Worm (Caenorhabditis elegans): ENCODE measurements around the gene W03C9.1.

Gene W03C9.1

DNA sequence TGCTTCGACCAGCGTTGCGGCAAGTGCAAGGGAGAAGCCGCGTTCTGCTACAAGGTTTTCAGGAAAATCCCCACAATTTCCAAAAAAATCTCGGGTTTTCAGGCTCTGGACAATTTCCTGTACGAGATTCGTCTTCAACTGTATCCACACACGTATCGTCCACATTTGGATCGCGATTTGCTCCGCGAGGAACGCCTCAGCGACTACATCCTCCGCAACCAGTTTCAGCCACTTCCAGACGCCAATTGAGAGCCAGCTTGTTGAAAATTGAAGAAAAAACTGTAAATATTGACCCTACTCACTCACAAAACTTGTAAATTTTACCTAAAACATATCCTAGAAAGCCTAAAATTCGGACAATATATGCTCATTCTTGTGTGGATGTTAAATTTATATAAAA is 2.9 kb upstream of the W03C9.1 start:
- TF ChIP-seq syd-9 (tag; optimal IDR thresholded peaks at IDR 0.05), result no peak
- TF ChIP-seq ahr-1 (tag; optimal IDR thresholded peaks at IDR 0.05), result no peak
- no peak for TF ChIP-seq ceh-34 (tag; optimal IDR thresholded peaks at IDR 0.05)
- no peak for TF ChIP-seq pax-1 (tag; optimal IDR thresholded peaks at IDR 0.05)
- no peak for TF ChIP-seq mec-3 (tag; optimal IDR thresholded peaks at IDR 0.05; ENCODE audit: borderline replicate concordance)
- TF ChIP-seq tbx-2 (tag; optimal IDR thresholded peaks at IDR 0.05), result no peak
- TF ChIP-seq fax-1 (tag; optimal IDR thresholded peaks at IDR 0.05), result no peak
- no peak for TF ChIP-seq ceh-18 (tag; optimal IDR thresholded peaks at IDR 0.05)
- no peak for TF ChIP-seq tbx-7 (tag; optimal IDR thresholded peaks at IDR 0.05)
- TF ChIP-seq ets-4 (tag; optimal IDR thresholded peaks at IDR 0.05), result no peak
- no peak for TF ChIP-seq pqm-1 (tag; optimal IDR thresholded peaks at IDR 0.05)
- no peak for TF ChIP-seq hlh-8 (tag; optimal IDR thresholded peaks at IDR 0.05)

DNA sequence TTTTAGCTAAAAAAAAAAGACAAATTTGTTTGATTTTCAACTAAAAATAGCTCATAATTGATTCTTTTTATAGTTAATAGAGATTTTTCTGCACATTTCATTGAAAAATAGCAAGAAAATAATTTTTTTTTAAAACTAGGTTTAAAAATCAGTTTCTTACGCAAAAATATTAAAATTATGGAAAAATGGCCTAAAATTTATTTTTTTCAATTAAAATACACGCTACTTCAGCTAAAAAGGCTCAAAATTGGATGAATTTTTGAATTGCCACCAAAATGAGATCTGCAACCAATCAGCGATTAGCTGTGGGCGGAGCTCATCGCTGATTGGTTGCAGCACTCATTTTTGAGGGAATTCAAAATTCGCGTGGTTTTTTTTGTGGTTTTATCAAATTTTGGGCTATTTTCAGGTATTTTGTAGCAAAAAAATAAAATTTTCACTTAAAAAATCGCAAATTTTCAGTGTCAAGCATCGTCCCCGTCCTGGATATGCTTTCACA is 1.3 kb upstream of the W03C9.1 start:
- TF ChIP-seq unc-42 (tag; optimal IDR thresholded peaks at IDR 0.05) (no peak), nfya-1 (tag; optimal IDR thresholded peaks at IDR 0.05) (peak; percentile 84), lim-6 (tag; optimal IDR thresholded peaks at IDR 0.05) (no peak), fax-1 (tag; optimal IDR thresholded peaks at IDR 0.05) (no peak), ceh-6 (GFP tag; optimal IDR thresholded peaks at IDR 0.05) (no peak), ceh-22 (tag; optimal IDR thresholded peaks at IDR 0.05) (no peak), pag-3 (tag; optimal IDR thresholded peaks at IDR 0.05; ENCODE audit: borderline replicate concordance) (no peak), sox-2 (GFP tag; IDR thresholded peaks at IDR 0.05) (no peak)

DNA sequence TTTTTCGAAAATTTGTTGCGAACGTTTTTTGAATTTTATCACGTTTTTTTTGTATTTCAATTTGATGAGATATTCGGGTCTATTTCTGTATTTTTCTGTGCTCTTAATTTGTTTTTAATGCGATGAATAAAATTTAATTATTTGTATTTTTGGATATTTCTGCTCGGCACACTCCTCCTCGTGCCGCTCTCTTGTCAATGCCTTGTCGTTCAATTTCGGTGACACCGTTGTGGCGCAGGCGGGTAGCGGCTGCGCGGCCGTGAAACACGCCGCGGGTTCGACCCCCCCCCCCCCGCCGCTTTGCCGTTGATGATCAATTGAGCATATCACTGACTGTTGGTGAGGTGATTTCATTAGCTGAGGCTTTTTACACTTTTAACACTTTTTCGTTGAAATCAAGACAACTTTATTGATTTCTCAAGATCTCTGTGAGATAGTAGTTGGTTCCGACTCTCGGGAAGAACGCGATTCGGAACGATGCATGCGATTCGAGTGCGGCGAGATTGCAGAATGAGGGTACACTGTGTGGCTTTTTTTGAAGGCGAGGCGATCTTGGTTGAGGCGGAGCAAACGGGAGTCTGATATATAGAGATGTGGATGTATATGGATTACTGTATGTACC is 1.2 kb downstream of the W03C9.1 start:
- TF ChIP-seq ceh-9 (tag; optimal IDR thresholded peaks at IDR 0.05) (peak; percentile 99), pha-4 (tag; optimal IDR thresholded peaks at IDR 0.05) (no peak), ceh-31 (tag; optimal IDR thresholded peaks at IDR 0.05) (peak; percentile 97), mec-3 (tag; optimal IDR thresholded peaks at IDR 0.05; ENCODE audit: borderline replicate concordance) (peak; percentile 91), C08G9.2 (tag; optimal IDR thresholded peaks at IDR 0.05) (peak; percentile 94), hlh-8 (tag; optimal IDR thresholded peaks at IDR 0.05) (peak; percentile 98), ceh-30 (tag; optimal IDR thresholded peaks at IDR 0.05) (peak; percentile 88), pros-1 (tag; optimal IDR thresholded peaks at IDR 0.05) (peak; percentile 86), ets-4 (tag; optimal IDR thresholded peaks at IDR 0.05) (peak; percentile 93), nfya-1 (tag; optimal IDR thresholded peaks at IDR 0.05) (peak; percentile 92), ceh-18 (tag; optimal IDR thresholded peaks at IDR 0.05) (peak; percentile 99), unc-3 (GFP tag; conservative IDR thresholded peaks at IDR 0.05) (peak; percentile 100), unc-3 (tag; optimal IDR thresholded peaks at IDR 0.05) (peak; percentile 99), nhr-11 (tag; optimal IDR thresholded peaks at IDR 0.05) (no peak), elt-2 (tag; optimal IDR thresholded peaks at IDR 0.05) (peak; percentile 100), fkh-6 (tag; optimal IDR thresholded peaks at IDR 0.05) (peak; percentile 98), Y22D7AL.16 (tag; optimal IDR thresholded peaks at IDR 0.05) (peak; percentile 100), elt-4 (tag; optimal IDR thresholded peaks at IDR 0.05) (peak; percentile 98), ceh-22 (tag; optimal IDR thresholded peaks at IDR 0.05) (peak; percentile 59), tbx-2 (tag; optimal IDR thresholded peaks at IDR 0.05) (peak; percentile 99), pat-9 (tag; optimal IDR thresholded peaks at IDR 0.05) (peak; percentile 100), gmeb-2 (tag; optimal IDR thresholded peaks at IDR 0.05) (peak; percentile 100), ttx-3 (tag; optimal IDR thresholded peaks at IDR 0.05) (peak; percentile 99), rnt-1 (tag; optimal IDR thresholded peaks at IDR 0.05) (peak; percentile 99), pha-2 (tag; optimal IDR thresholded peaks at IDR 0.05) (peak; percentile 98), hlh-13 (GFP tag; optimal IDR thresholded peaks at IDR 0.05) (peak; percentile 100), ceh-14 (tag; optimal IDR thresholded peaks at IDR 0.05) (peak; percentile 100), madf-2 (tag; optimal IDR thresholded peaks at IDR 0.05) (peak; percentile 98), eyg-1 (tag; optimal IDR thresholded peaks at IDR 0.05) (peak; percentile 99), ceh-2 (tag; optimal IDR thresholded peaks at IDR 0.05) (peak; percentile 99), pqm-1 (tag; optimal IDR thresholded peaks at IDR 0.05) (peak; percentile 99), dve-1 (tag; optimal IDR thresholded peaks at IDR 0.05) (peak; percentile 96), K09A11.1 (tag; optimal IDR thresholded peaks at IDR 0.05; ENCODE audit: insufficient read depth) (peak; percentile 96), unc-86 (tag; optimal IDR thresholded peaks at IDR 0.05) (peak; percentile 100), sox-4 (tag; optimal IDR thresholded peaks at IDR 0.05) (peak; percentile 100), hlh-6 (tag; optimal IDR thresholded peaks at IDR 0.05) (peak; percentile 100), pax-1 (tag; optimal IDR thresholded peaks at IDR 0.05) (no peak), ama-1 (optimal IDR thresholded peaks at IDR 0.05) (no peak)

Data from whole organism, late embryonic.